Worm (Caenorhabditis elegans) whole organism, late embryonic: Measurements from ENCODE around the gene tpp-2.

Experiments used
- C08G9.2 ChIP-seq: sonication (generic microtip); optimal IDR thresholded peaks from 2 replicates; lab custom pipeline; 2016; ENCODE audit warnings: mild to moderate bottlenecking, missing genetic modification characterization, moderate library complexity, missing compliant biosample characterization
- F13H6.1 ChIP-seq: sonication (generic microtip); optimal IDR thresholded peaks from 2 replicates; lab custom pipeline; 2016; ENCODE audit warnings: missing genetic modification characterization, missing compliant biosample characterization
- T23F11.4 ChIP-seq: fragments of 200-800 bp; sonication (Bioruptor generic); optimal IDR thresholded peaks from 2 replicates; lab custom pipeline; 2018; ENCODE audit warnings: mild to moderate bottlenecking, missing genetic modification characterization, missing compliant biosample characterization
- ceh-18 ChIP-seq: sonication (generic microtip); optimal IDR thresholded peaks from 2 replicates; lab custom pipeline; 2016; ENCODE audit warnings: missing genetic modification characterization, missing compliant biosample characterization
- ceh-2 ChIP-seq: sonication (generic microtip); optimal IDR thresholded peaks from 2 replicates; lab custom pipeline; 2016; ENCODE audit warnings: missing genotype, missing genetic modification characterization, missing compliant biosample characterization
- ceh-24 ChIP-seq: sonication (generic microtip); optimal IDR thresholded peaks from 2 replicates; lab custom pipeline; 2016; ENCODE audit warnings: mild to moderate bottlenecking, missing genetic modification characterization, missing compliant biosample characterization
- ceh-30 ChIP-seq: fragments of 150-350 bp; optimal IDR thresholded peaks from 2 replicates; lab custom pipeline; 2014; ENCODE audit warnings: missing biosample characterization, missing genetic modification characterization
- ceh-31 ChIP-seq: sonication (generic microtip); optimal IDR thresholded peaks from 2 replicates; lab custom pipeline; 2016; ENCODE audit warnings: missing genetic modification characterization, missing compliant biosample characterization
- ceh-34 ChIP-seq: sonication (generic microtip); optimal IDR thresholded peaks from 2 replicates; lab custom pipeline; 2016; ENCODE audit warnings: mild to moderate bottlenecking, missing genetic modification characterization, missing compliant biosample characterization
- ceh-45 ChIP-seq: fragments of 200-800 bp; sonication (Bioruptor generic); IDR thresholded peaks from 2 replicates; pipeline ENCODE4 v1.3.6; 2022; ENCODE audit warnings: missing genetic modification reagents, missing genetic modification characterization, missing compliant biosample characterization
- ceh-48 ChIP-seq: sonication (generic microtip); optimal IDR thresholded peaks from 2 replicates; lab custom pipeline; 2016; ENCODE audit warnings: missing genetic modification characterization, inconsistent platforms, missing compliant biosample characterization
- dmd-4 ChIP-seq: sonication (generic microtip); optimal IDR thresholded peaks from 2 replicates; lab custom pipeline; 2016; ENCODE audit warnings: borderline replicate concordance, missing genetic modification characterization, missing compliant biosample characterization
- dve-1 ChIP-seq: sonication (generic microtip); optimal IDR thresholded peaks from 2 replicates; lab custom pipeline; 2017; ENCODE audit warnings: antibody characterized with exemption, mild to moderate bottlenecking, missing genetic modification characterization, missing compliant biosample characterization
- elt-2 ChIP-seq: sonication (generic microtip); optimal IDR thresholded peaks from 2 replicates; lab custom pipeline; 2016; ENCODE audit warnings: missing genetic modification reagents, missing genetic modification characterization, missing compliant biosample characterization
- hlh-13 ChIP-seq: fragments of 200-800 bp; sonication (Bioruptor generic); optimal IDR thresholded peaks from 2 replicates; lab custom pipeline; 2018; ENCODE audit warnings: mild to moderate bottlenecking, missing genetic modification characterization, missing compliant biosample characterization
- hlh-30 ChIP-seq: sonication (generic microtip); optimal IDR thresholded peaks from 2 replicates; lab custom pipeline; 2017; ENCODE audit warnings: antibody characterized with exemption, missing genetic modification characterization, missing compliant biosample characterization; ENCODE audit not compliant: insufficient read depth
- hlh-6 ChIP-seq: sonication (generic microtip); optimal IDR thresholded peaks from 2 replicates; lab custom pipeline; 2016; ENCODE audit warnings: missing genotype, missing genetic modification characterization, missing compliant biosample characterization
- lin-11 ChIP-seq: fragments of 200-800 bp; sonication (Bioruptor generic); optimal IDR thresholded peaks from 2 replicates; lab custom pipeline; 2018; ENCODE audit warnings: mild to moderate bottlenecking, missing genetic modification characterization, missing compliant biosample characterization
- nfya-1 ChIP-seq: sonication (generic microtip); optimal IDR thresholded peaks from 2 replicates; lab custom pipeline; 2017; ENCODE audit warnings: missing genetic modification characterization, mild to moderate bottlenecking, missing compliant biosample characterization, antibody characterized with exemption, moderate library complexity
- odd-2 ChIP-seq: sonication (generic microtip); optimal IDR thresholded peaks from 2 replicates; lab custom pipeline; 2017; ENCODE audit warnings: antibody characterized with exemption, mild to moderate bottlenecking, missing genetic modification characterization, missing compliant biosample characterization
- pag-3 ChIP-seq: sonication (generic microtip); optimal IDR thresholded peaks from 2 replicates; lab custom pipeline; 2016; ENCODE audit warnings: missing compliant biosample characterization, missing genetic modification characterization, borderline replicate concordance
- pat-9 ChIP-seq: fragments of 200-800 bp; sonication (Bioruptor generic); optimal IDR thresholded peaks from 2 replicates; lab custom pipeline; 2018; ENCODE audit warnings: mild to moderate bottlenecking, missing genetic modification characterization, moderate library complexity, missing compliant biosample characterization
- pros-1 ChIP-seq: fragments of 150-350 bp; optimal IDR thresholded peaks from 2 replicates; lab custom pipeline; 2014; ENCODE audit warnings: missing biosample characterization, missing genetic modification reagents, missing genetic modification characterization
- rnt-1 ChIP-seq: sonication (generic microtip); optimal IDR thresholded peaks from 2 replicates; lab custom pipeline; 2016; ENCODE audit warnings: missing genetic modification characterization, missing compliant biosample characterization
- sdc-2 ChIP-seq: sonication (generic microtip); optimal IDR thresholded peaks from 2 replicates; lab custom pipeline; 2016; ENCODE audit warnings: missing genotype, missing genetic modification characterization, missing compliant biosample characterization
- sox-4 ChIP-seq: sonication (generic microtip); optimal IDR thresholded peaks from 2 replicates; lab custom pipeline; 2017; ENCODE audit warnings: mild to moderate bottlenecking, missing genetic modification characterization, inconsistent platforms, missing compliant biosample characterization
- syd-9 ChIP-seq: sonication (generic microtip); optimal IDR thresholded peaks from 2 replicates; lab custom pipeline; 2016; ENCODE audit warnings: mild to moderate bottlenecking, missing genetic modification characterization, moderate library complexity, missing compliant biosample characterization
- tbx-2 ChIP-seq: sonication (generic microtip); optimal IDR thresholded peaks from 2 replicates; lab custom pipeline; 2016; ENCODE audit warnings: missing genetic modification characterization, missing compliant biosample characterization
- tbx-7 ChIP-seq: sonication (generic microtip); optimal IDR thresholded peaks from 2 replicates; lab custom pipeline; 2016; ENCODE audit warnings: missing genotype, missing genetic modification characterization, missing compliant biosample characterization
- ttx-3 ChIP-seq: sonication (generic microtip); optimal IDR thresholded peaks from 2 replicates; lab custom pipeline; 2016; ENCODE audit warnings: missing genetic modification reagents, missing genetic modification characterization, missing compliant biosample characterization
- unc-3 ChIP-seq, 2 experiments: fragments of 200-800 bp in 1 of 2; sonication (Bioruptor generic) in 1 of 2; sonication (generic microtip) in 1 of 2; conservative IDR thresholded peaks in 1 of 2; optimal IDR thresholded peaks in 1 of 2; 2 replicates each; pipeline versions ENCODE4 v1.3.6 to Lab custom; 2016 to 2022; ENCODE audit warnings: missing compliant biosample characterization in 2 of 2, missing genetic modification characterization in 2 of 2, missing genetic modification reagents in 1 of 2
- unc-86 ChIP-seq: sonication (generic microtip); optimal IDR thresholded peaks from 2 replicates; lab custom pipeline; 2016; ENCODE audit warnings: missing genetic modification characterization, missing compliant biosample characterization
- ztf-16 ChIP-seq: sonication (generic microtip); optimal IDR thresholded peaks from 2 replicates; lab custom pipeline; 2017; ENCODE audit warnings: missing genetic modification characterization, missing compliant biosample characterization

Gene tpp-2

DNA sequence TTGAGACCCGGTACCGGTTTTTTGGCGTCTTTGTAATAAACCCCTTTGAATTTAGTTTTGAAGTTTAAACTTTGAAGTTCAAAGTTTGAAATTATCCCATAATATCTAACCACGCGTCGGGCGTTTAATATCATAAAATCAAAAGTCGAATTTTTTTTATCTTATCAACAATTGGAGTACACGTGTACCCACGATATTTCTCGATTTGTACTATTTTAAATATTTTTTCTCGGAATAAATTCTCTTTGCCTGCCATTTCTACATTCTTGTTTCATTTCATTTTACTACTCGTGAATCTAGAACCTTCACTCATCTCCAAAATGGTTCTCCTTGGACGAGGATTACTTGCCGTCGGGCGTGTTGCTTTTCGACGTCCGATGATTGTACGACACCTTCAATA, 47.3 kb downstream of the tpp-2 start, which contains the start of gene gldc-1:
TSS of gene gldc-1 (plus strand) at position 301 of the 400 bp plus-strand sequence.
- no peak for TF ChIP-seq rnt-1 (tag; lab: Kevin White, UChicago)
- no peak for TF ChIP-seq pag-3
- no peak for TF ChIP-seq ztf-16 (tag; lab: Kevin White, UChicago)
- no peak for TF ChIP-seq tbx-2
- TF ChIP-seq ceh-45 (GFP tag; lab: Robert Waterston, UW), result no peak
- TF ChIP-seq syd-9 (tag; lab: Kevin White, UChicago), result no peak
- TF ChIP-seq ttx-3 (tag; lab: Kevin White, UChicago), result no peak
- TF ChIP-seq T23F11.4 (GFP tag; lab: Kevin White, UChicago), result no peak
- no peak for TF ChIP-seq ceh-30 (tag; lab: Kevin White, UChicago)
- TF ChIP-seq tbx-7, result no peak

DNA sequence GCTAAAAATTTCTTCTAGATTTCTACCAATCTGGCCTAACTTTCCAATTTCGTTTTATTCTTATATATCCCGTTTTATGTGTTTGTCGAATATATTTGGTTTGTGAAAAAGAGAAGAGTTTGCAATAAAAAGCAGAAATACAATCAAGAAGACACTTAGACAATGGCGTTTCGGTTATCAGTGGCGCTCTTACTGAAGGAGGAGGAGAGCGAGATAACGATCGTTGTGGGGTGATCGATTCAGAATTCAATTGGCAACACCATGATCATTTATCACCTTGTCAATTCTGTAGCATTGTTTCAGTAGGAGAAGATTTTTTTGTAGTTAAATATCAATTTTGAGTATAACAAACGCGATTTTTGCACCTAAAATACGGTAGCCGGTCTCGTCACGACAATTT, 47.9 kb downstream of the tpp-2 start:
- TF ChIP-seq elt-2 (tag; lab: Kevin White, UChicago) (peak; percentile 78), hlh-30 (no peak)

DNA sequence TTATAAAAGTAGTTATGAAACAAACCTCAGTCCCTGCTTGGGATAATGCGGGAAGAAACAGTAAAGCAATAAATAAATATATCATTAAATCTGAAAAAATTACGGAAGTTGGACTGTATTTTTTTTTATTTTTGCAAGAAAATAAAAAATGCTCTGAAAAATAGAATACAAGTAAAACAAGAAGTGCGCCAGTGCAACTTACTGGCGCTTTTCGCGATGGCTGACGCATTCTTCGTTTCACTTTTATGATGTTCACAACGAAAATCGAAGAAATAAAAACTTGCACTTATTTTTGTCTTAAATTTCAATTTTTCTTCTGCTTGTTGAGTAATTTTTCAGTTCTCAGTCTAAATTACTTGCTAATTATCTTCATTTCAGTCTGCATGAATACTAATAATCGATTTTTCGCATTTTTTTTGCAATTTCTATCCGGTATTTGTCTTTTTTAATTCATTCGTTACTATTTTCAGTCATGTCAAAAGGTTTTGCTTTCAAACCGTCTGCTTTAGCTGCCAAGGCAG, 49.7 kb downstream of the tpp-2 start, which contains the start of the genes R12C12.6 and ran-5:
TSS of gene R12C12.6 (minus strand) at position 229 of the 521 bp plus-strand sequence.
TSS of gene ran-5 (plus strand) at position 471 of the 521 bp plus-strand sequence.
- TF ChIP-seq ceh-34, result peak; percentile 37
- peak; percentile 21 for TF ChIP-seq F13H6.1 (tag; lab: Kevin White, UChicago)
- peak; percentile 32 for TF ChIP-seq dve-1 (tag; lab: Kevin White, UChicago)
- peak; percentile 42 for TF ChIP-seq sox-4
- no peak for TF ChIP-seq dmd-4 (tag; lab: Kevin White, UChicago)
- peak; percentile 44 for TF ChIP-seq ztf-16 (tag; lab: Kevin White, UChicago)
- no peak for TF ChIP-seq pat-9
- peak; percentile 31 for TF ChIP-seq C08G9.2 (tag; lab: Kevin White, UChicago)
- TF ChIP-seq ceh-24, result no peak
- TF ChIP-seq ceh-45 (GFP tag; lab: Robert Waterston, UW), result no peak
- TF ChIP-seq odd-2 (tag; lab: Kevin White, UChicago), result peak; percentile 2
- TF ChIP-seq nfya-1 (tag; lab: Kevin White, UChicago), result peak; percentile 52
- peak; percentile 11 for TF ChIP-seq ceh-2
- peak; percentile 34 for TF ChIP-seq ceh-31 (tag; lab: Kevin White, UChicago)
- peak; percentile 45 for TF ChIP-seq unc-86
- no peak for TF ChIP-seq hlh-30
- peak; percentile 75 for TF ChIP-seq ceh-30 (tag; lab: Kevin White, UChicago)
- peak; percentile 14 for TF ChIP-seq ceh-18 (tag; lab: Kevin White, UChicago)
- TF ChIP-seq sdc-2, result peak; percentile 16
- no peak for TF ChIP-seq pros-1 (tag; lab: Kevin White, UChicago)
- no peak for TF ChIP-seq syd-9 (tag; lab: Kevin White, UChicago)
- peak; percentile 74 for TF ChIP-seq elt-2 (tag; lab: Kevin White, UChicago)
- TF ChIP-seq ttx-3 (tag; lab: Kevin White, UChicago), result peak; percentile 24
- TF ChIP-seq hlh-6 (tag; lab: Kevin White, UChicago), result no peak
- peak; percentile 48 for TF ChIP-seq tbx-2
- peak; percentile 4 for TF ChIP-seq ceh-48 (tag; lab: Kevin White, UChicago)
- 0 out of 2 replicates have a peak, but pooled peaks have one; percentile 28 for TF ChIP-seq unc-3 (GFP tag; conservative IDR thresholded peaks at IDR 0.05; lab: Robert Waterston, UW)
- no peak for TF ChIP-seq unc-3 (tag; optimal IDR thresholded peaks at IDR 0.05; lab: Kevin White, UChicago)
- TF ChIP-seq lin-11 (tag; lab: Kevin White, UChicago), result peak; percentile 35
- no peak for TF ChIP-seq pag-3
- TF ChIP-seq, all 69 proteins: peak for 20

DNA sequence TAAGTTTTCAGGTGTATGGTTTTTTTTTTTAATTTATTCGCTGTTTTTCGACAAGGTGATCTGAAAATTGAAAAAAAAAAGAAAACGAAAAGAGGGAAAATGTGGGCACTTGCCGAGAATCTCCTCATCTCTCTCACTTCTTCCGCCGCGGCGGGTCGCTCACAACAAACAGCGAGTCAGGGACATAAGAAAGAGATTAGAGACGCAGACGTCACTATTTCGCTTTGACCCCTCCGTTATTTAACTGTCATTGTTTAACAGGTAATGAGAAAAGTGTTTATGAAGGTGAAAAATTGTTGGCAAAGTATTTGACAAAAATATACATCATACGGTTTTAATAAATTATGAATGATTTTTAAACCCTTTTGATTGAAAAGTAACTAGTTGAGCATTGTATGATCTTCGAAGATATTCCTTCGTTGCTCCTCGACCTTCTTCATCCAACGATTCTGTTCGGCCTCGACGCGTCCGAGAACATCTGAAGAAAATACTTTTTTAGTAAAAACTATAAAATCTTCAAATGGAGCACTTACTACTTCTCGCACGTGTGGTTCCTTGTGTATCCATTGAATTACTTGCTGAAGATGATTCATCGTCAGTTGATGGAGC, 51.3 kb downstream of the tpp-2 start:
- TF ChIP-seq hlh-13 (GFP tag; lab: Kevin White, UChicago) (no peak), ceh-18 (tag; lab: Kevin White, UChicago) (peak; percentile 6), pat-9 (no peak), ceh-30 (tag; lab: Kevin White, UChicago) (no peak)
